Worm (Caenorhabditis elegans) whole organism, L4 larva: ENCODE data around the gene ZC250.4.
A peak's percentile ranks its signal among the peaks of the same experiment; 100 is the strongest.

ENCODE experiments used
- D1046.2 ChIP-seq: fragments of 200-800 bp; sonication (Bioruptor generic); IDR thresholded peaks from 2 replicates; pipeline ENCODE4 v1.3.6; 2022; ENCODE audit warnings: missing genetic modification characterization, missing compliant biosample characterization
- F37D6.2 ChIP-seq: sonication (generic microtip); optimal IDR thresholded peaks from 2 replicates; lab custom pipeline; 2016; ENCODE audit warnings: mild to moderate bottlenecking, missing genetic modification characterization, missing compliant biosample characterization
- Y105C5A.15 ChIP-seq: fragments of 200-800 bp; sonication (Bioruptor generic); IDR thresholded peaks from 2 replicates; pipeline ENCODE4 v1.3.6; 2022; ENCODE audit warnings: missing genetic modification characterization, missing compliant biosample characterization
- Y48G9A.11 ChIP-seq: fragments of 200-800 bp; sonication (Bioruptor generic); IDR thresholded peaks from 2 replicates; pipeline ENCODE4 v1.3.6; 2022; ENCODE audit warnings: missing genetic modification reagents, missing genetic modification characterization, missing compliant biosample characterization
- Y5F2A.4 ChIP-seq: fragments of 200-800 bp; sonication (Bioruptor generic); optimal IDR thresholded peaks from 2 replicates; lab custom pipeline; 2018; ENCODE audit warnings: mild to moderate bottlenecking, missing genetic modification characterization, missing compliant biosample characterization
- ZK337.2 ChIP-seq: fragments of 200-800 bp; sonication (Bioruptor generic); IDR thresholded peaks from 2 replicates; pipeline ENCODE4 v1.3.6; 2022; ENCODE audit warnings: missing genetic modification reagents, missing genetic modification characterization, missing compliant biosample characterization
- aha-1 ChIP-seq: fragments of 150-350 bp; peaks from one replicate; lab custom pipeline; 2014; ENCODE audit warnings: missing biosample characterization, missing genetic modification characterization
- ama-1 ChIP-seq: fragments of 150-350 bp; optimal IDR thresholded peaks from 2 replicates; lab custom pipeline; 2014; ENCODE audit warnings: inconsistent platforms, mixed read lengths
- arid-1 ChIP-seq: fragments of 200-800 bp; sonication (Bioruptor generic); conservative IDR thresholded peaks from 2 replicates; pipeline ENCODE4 v1.3.6; 2022; ENCODE audit warnings: missing genetic modification reagents, missing genetic modification characterization, missing compliant biosample characterization
- attf-4 ChIP-seq: sonication (generic microtip); optimal IDR thresholded peaks from 3 replicates; lab custom pipeline; 2017; ENCODE audit warnings: missing biosample characterization, missing genetic modification characterization
- ceh-44 ChIP-seq: fragments of 200-800 bp; sonication (Bioruptor generic); IDR thresholded peaks from 2 replicates; pipeline ENCODE4 v1.3.6; 2022; ENCODE audit warnings: missing genetic modification reagents, missing genetic modification characterization, missing compliant biosample characterization
- ceh-82 ChIP-seq: sonication (generic microtip); optimal IDR thresholded peaks from 2 replicates; lab custom pipeline; 2017; ENCODE audit warnings: missing biosample characterization, missing genetic modification characterization
- ces-1 ChIP-seq: fragments of 150-350 bp; sonication (generic microtip); optimal IDR thresholded peaks from 4 replicates; lab custom pipeline; 2014; ENCODE audit warnings: missing biosample characterization, missing genetic modification reagents, missing genetic modification characterization
- cey-2 ChIP-seq: sonication (generic microtip); optimal IDR thresholded peaks from 3 replicates; lab custom pipeline; 2017; ENCODE audit warnings: missing genetic modification characterization, mild to moderate bottlenecking, missing compliant biosample characterization, antibody characterized with exemption, borderline replicate concordance; ENCODE audit not compliant: insufficient read depth
- daf-12 ChIP-seq: fragments of 150-350 bp; optimal IDR thresholded peaks from 2 replicates; lab custom pipeline; 2014; ENCODE audit warnings: missing biosample characterization, missing genetic modification reagents, missing genetic modification characterization
- daf-16 ChIP-seq, 3 experiments: sonication (generic microtip); optimal IDR thresholded peaks; 2 replicates each; lab custom pipeline; 2016 to 2017; ENCODE audit warnings: missing genetic modification characterization in 3 of 3, missing genetic modification reagents in 3 of 3, mild to moderate bottlenecking in 2 of 3, missing compliant biosample characterization in 2 of 3, missing biosample characterization in 1 of 3, moderate library complexity in 1 of 3
- daf-8 ChIP-seq: fragments of 200-800 bp; sonication (Bioruptor generic); IDR thresholded peaks from 2 replicates; pipeline ENCODE4 v1.3.6; 2022; ENCODE audit warnings: missing genetic modification characterization, missing compliant biosample characterization
- dmd-8 ChIP-seq: fragments of 200-800 bp; sonication (Bioruptor generic); IDR thresholded peaks from 2 replicates; pipeline ENCODE4 v1.3.6; 2022; ENCODE audit warnings: missing genetic modification characterization, missing compliant biosample characterization
- dve-1 ChIP-seq: sonication (generic microtip); optimal IDR thresholded peaks from 2 replicates; lab custom pipeline; 2017; ENCODE audit warnings: antibody characterized with exemption, mild to moderate bottlenecking, missing genetic modification characterization, missing compliant biosample characterization; ENCODE audit not compliant: insufficient read depth
- fkh-10 ChIP-seq: fragments of 150-350 bp; optimal IDR thresholded peaks from 2 replicates; lab custom pipeline; 2014; ENCODE audit warnings: missing biosample characterization, missing genetic modification reagents, missing genetic modification characterization
- gei-8 ChIP-seq: fragments of 200-800 bp; sonication (Bioruptor generic); optimal IDR thresholded peaks from 2 replicates; lab custom pipeline; 2018; ENCODE audit warnings: mild to moderate bottlenecking, missing genetic modification characterization, missing compliant biosample characterization
- hmg-1.1 ChIP-seq: fragments of 200-800 bp; sonication (Bioruptor generic); IDR thresholded peaks from 2 replicates; pipeline ENCODE4 v1.3.6; 2022; ENCODE audit warnings: missing genetic modification reagents, missing genetic modification characterization, missing compliant biosample characterization
- jun-1 ChIP-seq: fragments of 150-350 bp; optimal IDR thresholded peaks from 2 replicates; lab custom pipeline; 2014; ENCODE audit warnings: missing biosample characterization, missing genetic modification reagents, missing genetic modification characterization
- lin-29 ChIP-seq: fragments of 200-800 bp; sonication (Bioruptor generic); IDR thresholded peaks from 2 replicates; pipeline ENCODE4 v1.3.6; 2022; ENCODE audit warnings: missing genetic modification reagents, missing genetic modification characterization, missing compliant biosample characterization
- lin-38 ChIP-seq: fragments of 200-800 bp; sonication (Bioruptor generic); IDR thresholded peaks from 2 replicates; pipeline ENCODE4 v1.3.6; 2022; ENCODE audit warnings: missing genetic modification reagents, missing genetic modification characterization, missing compliant biosample characterization
- lir-3 ChIP-seq: sonication (generic microtip); optimal IDR thresholded peaks from 2 replicates; lab custom pipeline; 2016; ENCODE audit warnings: mild to moderate bottlenecking, missing genetic modification characterization, missing compliant biosample characterization
- lsy-2 ChIP-seq, 2 experiments: fragments of 150-350 bp in 1 of 2; sonication (generic microtip) in 1 of 2; optimal IDR thresholded peaks; 2 replicates each; lab custom pipeline; 2014 to 2017; ENCODE audit warnings: missing biosample characterization in 2 of 2, missing genetic modification characterization in 2 of 2
- madf-5 ChIP-seq, 2 experiments: fragments of 200-800 bp; sonication (Bioruptor generic); IDR thresholded peaks; 2 replicates each; pipeline ENCODE4 v1.3.6; 2022; ENCODE audit warnings: missing compliant biosample characterization in 2 of 2, missing genetic modification characterization in 2 of 2
- madf-9 ChIP-seq: fragments of 200-800 bp; sonication (Bioruptor generic); conservative IDR thresholded peaks from 2 replicates; pipeline ENCODE4 v1.3.6; 2022; ENCODE audit warnings: missing genetic modification reagents, missing genetic modification characterization, missing compliant biosample characterization
- mdl-1 ChIP-seq, 2 experiments: fragments of 150-350 bp in 1 of 2; sonication (generic microtip) in 1 of 2; optimal IDR thresholded peaks; 2 replicates each; lab custom pipeline; 2014 to 2017; ENCODE audit warnings: missing biosample characterization in 2 of 2, missing genetic modification characterization in 2 of 2
- mep-1 ChIP-seq: fragments of 150-350 bp; sonication (generic microtip); optimal IDR thresholded peaks from 3 replicates; lab custom pipeline; 2014; ENCODE audit warnings: missing biosample characterization, missing genetic modification characterization
- mes-2 ChIP-seq: sonication (generic microtip); optimal IDR thresholded peaks from 2 replicates; lab custom pipeline; 2016; ENCODE audit warnings: missing genotype, mild to moderate bottlenecking, missing genetic modification characterization, missing compliant biosample characterization; ENCODE audit not compliant: poor library complexity, severe bottlenecking
- mxl-2 ChIP-seq: fragments of 200-800 bp; sonication (Bioruptor generic); conservative IDR thresholded peaks from 2 replicates; pipeline ENCODE4 v1.3.6; 2022; ENCODE audit warnings: missing genetic modification reagents, missing genetic modification characterization, missing compliant biosample characterization
- mxl-3 ChIP-seq: fragments of 200-800 bp; sonication (Bioruptor generic); optimal IDR thresholded peaks from 2 replicates; lab custom pipeline; 2018; ENCODE audit warnings: mild to moderate bottlenecking, missing genetic modification characterization, missing compliant biosample characterization
- nhr-102 ChIP-seq: sonication (generic microtip); optimal IDR thresholded peaks from 2 replicates; lab custom pipeline; 2016; ENCODE audit warnings: mild to moderate bottlenecking, missing genetic modification characterization, moderate library complexity, missing compliant biosample characterization
- nhr-11 ChIP-seq: fragments of 150-350 bp; optimal IDR thresholded peaks from 2 replicates; lab custom pipeline; 2014; ENCODE audit warnings: missing biosample characterization, missing genetic modification characterization
- nhr-111 ChIP-seq: fragments of 200-800 bp; sonication (Bioruptor generic); optimal IDR thresholded peaks from 2 replicates; lab custom pipeline; 2018; ENCODE audit warnings: mild to moderate bottlenecking, missing genetic modification characterization, missing compliant biosample characterization
- nhr-237 ChIP-seq: sonication (generic microtip); optimal IDR thresholded peaks from 2 replicates; lab custom pipeline; 2017; ENCODE audit warnings: missing biosample characterization, missing genetic modification characterization
- nhr-41 ChIP-seq: fragments of 200-800 bp; sonication (Bioruptor generic); IDR thresholded peaks from 2 replicates; pipeline ENCODE4 v1.3.6; 2022; ENCODE audit warnings: missing genetic modification reagents, missing genetic modification characterization, missing compliant biosample characterization
- nhr-6 ChIP-seq: fragments of 150-350 bp; optimal IDR thresholded peaks from 2 replicates; lab custom pipeline; 2014; ENCODE audit warnings: missing biosample characterization, missing genetic modification characterization
- nhr-77 ChIP-seq: fragments of 150-350 bp; optimal IDR thresholded peaks from 2 replicates; lab custom pipeline; 2014; ENCODE audit warnings: missing biosample characterization, missing genetic modification characterization
- pha-4 ChIP-seq, 2 experiments: fragments of 150-350 bp in 1 of 2; fragments of 200-800 bp in 1 of 2; sonication (Bioruptor generic) in 1 of 2; IDR thresholded peaks in 1 of 2; optimal IDR thresholded peaks in 1 of 2; 2 replicates each; pipeline versions ENCODE4 v1.3.6 to Lab custom; 2014 to 2022; ENCODE audit warnings: missing genetic modification characterization in 2 of 2, missing genetic modification reagents in 2 of 2, missing biosample characterization in 1 of 2, missing compliant biosample characterization in 1 of 2
- php-3 ChIP-seq: fragments of 200-800 bp; sonication (Bioruptor generic); IDR thresholded peaks from 2 replicates; pipeline ENCODE4 v1.3.6; 2022; ENCODE audit warnings: missing genetic modification reagents, missing genetic modification characterization, missing compliant biosample characterization
- pqm-1 ChIP-seq: sonication (generic microtip); optimal IDR thresholded peaks from 2 replicates; lab custom pipeline; 2017; ENCODE audit warnings: missing biosample characterization, missing genetic modification characterization
- saeg-2 ChIP-seq: fragments of 200-800 bp; sonication (Bioruptor generic); IDR thresholded peaks from 2 replicates; pipeline ENCODE4 v1.3.6; 2022; ENCODE audit warnings: missing genetic modification reagents, missing genetic modification characterization, missing compliant biosample characterization
- set-16 ChIP-seq: fragments of 200-800 bp; sonication (Bioruptor generic); IDR thresholded peaks from 2 replicates; pipeline ENCODE4 v1.3.6; 2022; ENCODE audit warnings: missing genetic modification reagents, missing genetic modification characterization, missing compliant biosample characterization
- snpc-4 ChIP-seq: fragments of 150-350 bp; optimal IDR thresholded peaks from 2 replicates; lab custom pipeline; 2014; ENCODE audit warnings: missing biosample characterization, missing genetic modification characterization
- tra-1 ChIP-seq: fragments of 200-800 bp; sonication (Bioruptor generic); IDR thresholded peaks from 2 replicates; pipeline ENCODE4 v1.3.6; 2022; ENCODE audit warnings: missing genetic modification reagents, missing genetic modification characterization, missing compliant biosample characterization
- unc-39 ChIP-seq: sonication (generic microtip); optimal IDR thresholded peaks from 2 replicates; lab custom pipeline; 2017; ENCODE audit warnings: missing biosample characterization, missing genetic modification characterization
- vab-7 ChIP-seq: fragments of 200-800 bp; sonication (Bioruptor generic); IDR thresholded peaks from 2 replicates; pipeline ENCODE4 v1.3.6; 2022; ENCODE audit warnings: missing genetic modification reagents, missing genetic modification characterization, missing compliant biosample characterization

The ZC250.4 gene

DNA sequence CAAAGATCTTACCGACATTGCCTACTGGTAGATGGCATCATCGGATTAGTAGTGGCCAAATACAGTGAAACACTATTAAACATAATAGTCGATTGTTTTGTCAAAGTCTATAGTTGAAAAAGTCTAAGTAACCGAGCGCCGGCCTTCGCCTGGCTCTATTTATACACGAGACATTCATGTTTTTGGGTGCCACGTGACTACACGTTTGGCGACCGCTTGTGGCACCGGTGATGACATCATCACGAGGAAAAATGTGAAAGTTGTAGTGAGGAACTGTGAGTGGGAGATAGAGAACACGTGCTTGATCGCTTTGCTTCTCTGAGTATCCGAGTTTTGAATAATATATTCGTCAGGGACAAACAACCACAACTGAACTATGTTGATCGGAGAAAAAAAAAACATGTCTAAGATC lies 31.4 kb upstream of the ZC250.4 start (continued):
- TF ChIP-seq php-3 (GFP tag; lab: Robert Waterston, UW) (peak; percentile 18; the same call in 1 of the 2 replicates), madf-5 (GFP tag; IDR thresholded peaks at IDR 0.05; lab: Robert Waterston, UW) (no peak), mdl-1 (tag; optimal IDR thresholded peaks at IDR 0.05; lab: Kevin White, UChicago) (peak; percentile 57 to 90), nhr-102 (tag; lab: Kevin White, UChicago) (peak; percentile 58), madf-9 (GFP tag; lab: Robert Waterston, UW) (0 out of 2 replicates have a peak, but pooled peaks have one; percentile 13), lir-3 (tag; lab: Kevin White, UChicago) (no peak), lin-38 (GFP tag; lab: Robert Waterston, UW) (no peak; the same call in none of the 2 replicates), pqm-1 (no peak), ama-1 (lab: Kevin White, UChicago) (peak; percentile 34), nhr-77 (tag; lab: Kevin White, UChicago) (peak; percentile 50), Y105C5A.15 (GFP tag; lab: Robert Waterston, UW) (no peak), saeg-2 (no peak), Y48G9A.11 (GFP tag; lab: Robert Waterston, UW) (no peak), nhr-111 (GFP tag; lab: Kevin White, UChicago) (no peak), hmg-1.1 (no peak; the same call in 1 of the 2 replicates), arid-1 (GFP tag; lab: Robert Waterston, UW) (no peak), nhr-237 (no peak), snpc-4 (tag; lab: Kevin White, UChicago) (no peak), pha-4 (GFP tag; IDR thresholded peaks at IDR 0.05; lab: Robert Waterston, UW) (peak; percentile 53; the same call in 1 of the 2 replicates), pha-4 (tag; optimal IDR thresholded peaks at IDR 0.05; lab: Kevin White, UChicago) (no peak), vab-7 (GFP tag; lab: Robert Waterston, UW) (no peak), D1046.2 (no peak), mep-1 (peak; percentile 74), daf-16 (GFP tag; optimal IDR thresholded peaks at IDR 0.05; lab: Kevin White, UChicago) (peak in 1 of 2 experiments; percentile 75), daf-16 (tag; optimal IDR thresholded peaks at IDR 0.05; lab: Kevin White, UChicago) (peak; percentile 60), mxl-3 (GFP tag; lab: Kevin White, UChicago) (peak; percentile 80), Y5F2A.4 (GFP tag; lab: Kevin White, UChicago) (no peak), daf-12 (no peak), daf-8 (GFP tag; lab: Robert Waterston, UW) (no peak), aha-1 (tag; lab: Kevin White, UChicago) (peak; percentile 91), unc-39 (tag; lab: Kevin White, UChicago) (no peak), lsy-2 (tag; optimal IDR thresholded peaks at IDR 0.05; lab: Kevin White, UChicago) (peak in 1 of 2 experiments; percentile 63), nhr-41 (GFP tag; lab: Robert Waterston, UW) (no peak), lin-29 (peak; percentile 66; the same call in 1 of the 2 replicates), dve-1 (tag; lab: Kevin White, UChicago) (peak; percentile 86), cey-2 (tag; lab: Kevin White, UChicago) (peak; percentile 83), tra-1 (GFP tag; lab: Robert Waterston, UW) (0 out of 2 replicates have a peak, but pooled peaks have one; percentile 30), nhr-11 (tag; lab: Kevin White, UChicago) (peak; percentile 87), attf-4 (tag; lab: Kevin White, UChicago) (no peak), ces-1 (GFP tag; lab: Kevin White, UChicago) (no peak), jun-1 (tag; lab: Kevin White, UChicago) (peak; percentile 30), F37D6.2 (tag; lab: Kevin White, UChicago) (no peak), ZK337.2 (GFP tag; lab: Robert Waterston, UW) (no peak), ceh-44 (GFP tag; lab: Robert Waterston, UW) (no peak), dmd-8 (GFP tag; lab: Robert Waterston, UW) (no peak), set-16 (GFP tag; lab: Robert Waterston, UW) (no peak), nhr-6 (tag; lab: Kevin White, UChicago) (no peak), mxl-2 (GFP tag; lab: Robert Waterston, UW) (peak; percentile 64; the same call in 1 of the 2 replicates), mes-2 (no peak), ceh-82 (tag; lab: Kevin White, UChicago) (no peak), fkh-10 (GFP tag; lab: Kevin White, UChicago) (no peak), gei-8 (GFP tag; lab: Kevin White, UChicago) (no peak)
